Fruit fly (Drosophila melanogaster): ENCODE data around the gene CG45263.

dm6 chr3R:8453344-8453743, 24.1 kb downstream of the CG45263 start:
- TF ChIP-seq CG8478 (optimal IDR thresholded peaks at IDR 0.05) (no peak), CTCF (optimal IDR thresholded peaks at IDR 0.05) (no peak)
